Worm (Caenorhabditis elegans) whole organism, mixed stage, embryonic: ENCODE results near the gene Y57G11C.48.

Experiments used
- blmp-1 ChIP-seq: fragments of 150-350 bp; optimal IDR thresholded peaks from 2 replicates; lab custom pipeline; 2014; ENCODE audit warnings: missing biosample characterization, missing genetic modification characterization
- ceh-43 ChIP-seq: fragments of 200-800 bp; sonication (Bioruptor generic); optimal IDR thresholded peaks from 2 replicates; lab custom pipeline; 2018; ENCODE audit warnings: mild to moderate bottlenecking, missing genetic modification characterization, moderate library complexity, missing compliant biosample characterization
- cnd-1 ChIP-seq: fragments of 200-800 bp; sonication (Bioruptor generic); optimal IDR thresholded peaks from 2 replicates; lab custom pipeline; 2018; ENCODE audit warnings: mild to moderate bottlenecking, missing genetic modification characterization, missing compliant biosample characterization
- hlh-1 ChIP-seq: fragments of 150-350 bp; optimal IDR thresholded peaks from 2 replicates; lab custom pipeline; 2014; ENCODE audit warnings: missing biosample characterization, missing genetic modification reagents, missing genetic modification characterization
- mab-5 ChIP-seq: fragments of 150-350 bp; optimal IDR thresholded peaks from 2 replicates; lab custom pipeline; 2014; ENCODE audit warnings: missing biosample characterization, missing genetic modification characterization
- mep-1 ChIP-seq: fragments of 150-350 bp; optimal IDR thresholded peaks from 2 replicates; lab custom pipeline; 2017; ENCODE audit warnings: missing biosample characterization, missing genetic modification reagents, missing genetic modification characterization, inconsistent platforms
- nhr-237 ChIP-seq: fragments of 150-350 bp; optimal IDR thresholded peaks from 2 replicates; lab custom pipeline; 2014; ENCODE audit warnings: missing biosample characterization, missing genetic modification characterization
- nhr-76 ChIP-seq: sonication (generic microtip); optimal IDR thresholded peaks from 2 replicates; lab custom pipeline; 2017; ENCODE audit warnings: missing biosample characterization, missing genetic modification characterization
- sptf-1 ChIP-seq: sonication (generic microtip); optimal IDR thresholded peaks from 2 replicates; lab custom pipeline; 2017; ENCODE audit warnings: mild to moderate bottlenecking, missing genetic modification characterization, moderate library complexity, missing compliant biosample characterization
- tbx-8 ChIP-seq: fragments of 200-800 bp; sonication (Bioruptor generic); optimal IDR thresholded peaks from 2 replicates; lab custom pipeline; 2018; ENCODE audit warnings: mild to moderate bottlenecking, missing genetic modification characterization, moderate library complexity, missing compliant biosample characterization
- unc-39 ChIP-seq: fragments of 150-350 bp; optimal IDR thresholded peaks from 2 replicates; lab custom pipeline; 2014; ENCODE audit warnings: missing biosample characterization, missing genetic modification characterization
- unc-62 ChIP-seq: fragments of 150-350 bp; optimal IDR thresholded peaks from 2 replicates; lab custom pipeline; 2014; ENCODE audit warnings: missing biosample characterization, missing genetic modification reagents, missing genetic modification characterization
- zip-8 ChIP-seq: fragments of 150-350 bp; optimal IDR thresholded peaks from 2 replicates; lab custom pipeline; 2014; ENCODE audit warnings: missing biosample characterization, missing genetic modification characterization
- ztf-11 ChIP-seq: fragments of 150-350 bp; optimal IDR thresholded peaks from 2 replicates; lab custom pipeline; 2014; ENCODE audit warnings: missing biosample characterization, missing genetic modification characterization

The Y57G11C.48 gene

ce11 chrIV:14903188-14903587 is 40.9 kb downstream of the Y57G11C.48 start:
- TF ChIP-seq hlh-1 (tag; lab: Kevin White, UChicago): no peak
- TF ChIP-seq mep-1 (tag; lab: Kevin White, UChicago): no peak
- no peak for TF ChIP-seq zip-8 (tag; lab: Kevin White, UChicago)
- TF ChIP-seq ztf-11: no peak
- no peak for TF ChIP-seq blmp-1 (tag; lab: Kevin White, UChicago)
- no peak for TF ChIP-seq cnd-1 (tag; lab: Kevin White, UChicago)
- TF ChIP-seq tbx-8 (GFP tag; lab: Kevin White, UChicago): no peak
- TF ChIP-seq unc-62 (GFP tag; lab: Kevin White, UChicago): no peak
- no peak for TF ChIP-seq nhr-237 (tag; lab: Kevin White, UChicago)

DNA sequence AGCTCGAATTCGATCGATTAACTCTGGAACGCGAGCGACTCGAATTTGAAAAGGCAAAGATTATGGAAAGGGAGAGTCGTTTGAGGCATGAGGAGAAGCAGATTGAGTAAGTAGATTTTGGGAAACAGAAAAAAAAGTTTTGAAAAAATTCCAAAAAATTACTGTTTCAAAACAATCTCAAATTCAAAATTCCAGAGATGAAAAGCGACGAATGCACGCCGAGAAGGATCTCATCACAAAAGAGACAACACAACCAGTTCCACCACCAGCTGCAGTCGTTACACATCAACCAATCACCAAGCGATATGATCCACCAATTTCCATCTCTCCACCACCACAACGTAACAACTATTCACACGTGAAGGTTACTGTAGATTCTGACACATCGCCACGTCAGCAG is 49.8 kb downstream of the Y57G11C.48 start:
- TF ChIP-seq cnd-1 (tag; lab: Kevin White, UChicago) (no peak), sptf-1 (tag; lab: Kevin White, UChicago) (no peak), mab-5 (tag; lab: Kevin White, UChicago) (no peak), ceh-43 (no peak), unc-39 (tag; lab: Kevin White, UChicago) (no peak), nhr-76 (tag; lab: Kevin White, UChicago) (no peak)
